Worm (Caenorhabditis elegans): ENCODE data around the gene nhr-263.
A peak's percentile ranks its signal among the peaks of the same experiment; 100 is the strongest.
"Not testable (repeated sequence)": the region's sequence is repeated elsewhere in the genome, so short reads cannot be mapped to it uniquely, and the experiment has no call there.

Gene nhr-263

ce11 chrV:7345494-7345893, 3.7 kb upstream of the nhr-263 start, which contains the start of gene nhr-147:
Gene nhr-147, plus strand, starts transcription at chrV:7345794.
- not testable (repeated sequence) for TF ChIP-seq ZK337.2 (GFP tag; IDR thresholded peaks at IDR 0.05); hlh-11 (tag; optimal IDR thresholded peaks at IDR 0.05); Y48G9A.11 (GFP tag; IDR thresholded peaks at IDR 0.05)

DNA sequence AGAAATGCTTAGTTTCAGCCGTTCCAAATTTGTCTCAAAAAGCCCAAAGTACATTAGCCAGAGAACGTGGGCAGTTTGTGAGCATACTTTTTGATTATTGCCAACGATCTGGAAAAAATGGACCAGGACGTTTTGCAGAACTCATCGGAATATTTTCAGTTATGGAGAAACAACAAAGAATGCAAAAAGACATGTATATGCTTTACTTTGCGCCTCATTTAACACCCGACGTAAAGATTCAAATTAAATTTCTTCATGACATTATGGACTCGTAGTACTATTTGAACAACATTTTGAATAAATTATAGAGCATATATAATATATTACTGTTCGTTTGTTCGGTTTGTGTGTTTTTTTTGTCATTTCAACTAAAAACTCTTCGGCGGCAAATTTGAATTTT, 1.7 kb upstream of the nhr-263 start, which contains the start of gene srh-244:
Gene srh-244 (plus strand): TSS at position 301 of the 400 bp plus-strand sequence.
- TF ChIP-seq ctbp-1 (GFP tag; IDR thresholded peaks at IDR 0.05) (no peak), lin-38 (GFP tag; IDR thresholded peaks at IDR 0.05) (no peak), vab-7 (GFP tag; IDR thresholded peaks at IDR 0.05) (no peak), cey-2 (tag; optimal IDR thresholded peaks at IDR 0.05; ENCODE audit: borderline replicate concordance, insufficient read depth) (no peak), ceh-28 (tag; optimal IDR thresholded peaks at IDR 0.05) (no peak), ZK337.2 (GFP tag; IDR thresholded peaks at IDR 0.05) (no peak), unc-62 (GFP tag; optimal IDR thresholded peaks at IDR 0.05 in 1 of 2) (peak in 1 of 2 experiments; percentile 62), unc-62 (tag; optimal IDR thresholded peaks at IDR 0.05) (no peak), attf-4 (tag; optimal IDR thresholded peaks at IDR 0.05) (no peak), tag-97 (GFP tag; IDR thresholded peaks at IDR 0.05) (no peak)

- TF ChIP-seq arid-1 (GFP tag; conservative IDR thresholded peaks at IDR 0.05) (no peak), ztf-11 (tag; optimal IDR thresholded peaks at IDR 0.05) (no peak), nhr-48 (tag; optimal IDR thresholded peaks at IDR 0.05) (no peak), set-16 (GFP tag; IDR thresholded peaks at IDR 0.05) (no peak), dmd-8 (GFP tag; IDR thresholded peaks at IDR 0.05) (no peak), aha-1 (tag) (no peak), ceh-32 (tag; optimal IDR thresholded peaks at IDR 0.05; ENCODE audit: poor library complexity) (no peak), mep-1 (tag; optimal IDR thresholded peaks at IDR 0.05) (no peak)
These were observed 2.0 kb downstream of the nhr-263 start, which contains the start of gene srh-187 for ce11 chrV:7339831-7340230. Gene srh-187, minus strand, starts transcription at chrV:7339931.

DNA sequence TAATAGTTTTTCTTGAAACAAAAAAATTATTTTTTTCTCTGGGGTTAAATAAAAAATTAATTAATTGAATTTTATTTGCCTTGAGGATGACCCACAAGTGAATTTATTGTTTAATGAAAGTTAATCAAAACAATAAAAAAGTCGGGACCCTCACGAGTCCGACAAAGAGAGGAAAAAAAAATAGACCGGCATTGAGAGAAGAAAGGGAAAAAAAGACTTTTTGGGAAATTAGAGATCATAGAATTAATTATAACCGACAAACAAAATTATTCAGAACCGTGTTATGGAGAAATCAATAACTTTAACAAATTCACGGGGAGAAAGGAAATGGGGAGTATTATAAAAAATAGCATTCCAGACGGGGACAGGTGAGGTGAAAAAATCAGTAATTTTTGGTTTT, 4.6 kb downstream of the nhr-263 start, which contains the start of gene F10G2.7:
Gene F10G2.7 (minus strand): TSS at position 101 of the 400 bp plus-strand sequence.
- not testable (repeated sequence) for TF ChIP-seq pqm-1, hlh-11, ceh-62 (tag; optimal IDR thresholded peaks at IDR 0.05)

- peak in 1 of 2 experiments; percentile 43 for TF ChIP-seq unc-62 (GFP tag; optimal IDR thresholded peaks at IDR 0.05 in 1 of 2)
- no peak for TF ChIP-seq unc-62 (tag; optimal IDR thresholded peaks at IDR 0.05)
- no peak for TF ChIP-seq lir-3 (tag; optimal IDR thresholded peaks at IDR 0.05)
- no peak for TF ChIP-seq F49E8.2 (tag; optimal IDR thresholded peaks at IDR 0.05; ENCODE audit: borderline replicate concordance)
- peak; percentile 72 for TF ChIP-seq aha-1 (tag)
These were observed 9.6 kb downstream of the nhr-263 start, which contains the start of gene F10G2.1 for ce11 chrV:7332253-7332652. Gene F10G2.1, plus strand, starts transcription at chrV:7332553.

- TF ChIP-seq tag-97 (GFP tag; IDR thresholded peaks at IDR 0.05), result no peak
- no peak for TF ChIP-seq saeg-2 (GFP tag; IDR thresholded peaks at IDR 0.05)
- no peak for TF ChIP-seq fkh-10 (GFP tag; optimal IDR thresholded peaks at IDR 0.05)
- no peak for TF ChIP-seq lin-29 (GFP tag; IDR thresholded peaks at IDR 0.05)
- no peak for TF ChIP-seq nhr-42 (GFP tag; IDR thresholded peaks at IDR 0.05)
- no peak for TF ChIP-seq R02D3.7 (tag; optimal IDR thresholded peaks at IDR 0.05)
- TF ChIP-seq ces-1 (GFP tag; optimal IDR thresholded peaks at IDR 0.05), result no peak
These were observed 11.0 kb downstream of the nhr-263 start, which contains the start of gene F10G2.2 for ce11 chrV:7330868-7331267. Gene F10G2.2, plus strand, starts transcription at chrV:7331168.
